Worm (Caenorhabditis elegans) whole organism, L2 larva: ENCODE data around the gene W03C9.2.

Source experiments
- R02D3.7 ChIP-seq: fragments of 150-350 bp; optimal IDR thresholded peaks from 2 replicates; lab custom pipeline; 2014; ENCODE audit warnings: missing biosample characterization, missing genetic modification characterization
- alr-1 ChIP-seq: fragments of 150-350 bp; optimal IDR thresholded peaks from 2 replicates; lab custom pipeline; 2014; ENCODE audit warnings: missing biosample characterization, missing genetic modification characterization
- aly-2 ChIP-seq: fragments of 150-350 bp; optimal IDR thresholded peaks from 2 replicates; lab custom pipeline; 2014; ENCODE audit warnings: missing biosample characterization, missing genetic modification characterization
- lin-39 ChIP-seq: fragments of 150-350 bp; optimal IDR thresholded peaks from 2 replicates; lab custom pipeline; 2014; ENCODE audit warnings: missing biosample characterization, missing genetic modification reagents, missing genetic modification characterization
- mdl-1 ChIP-seq, 2 experiments: fragments of 150-350 bp in 1 of 2; sonication (generic microtip) in 1 of 2; optimal IDR thresholded peaks; 2 replicates each; lab custom pipeline; 2017; ENCODE audit warnings: missing biosample characterization in 2 of 2, missing genetic modification characterization in 2 of 2
- nhr-77 ChIP-seq: fragments of 150-350 bp; optimal IDR thresholded peaks from 2 replicates; lab custom pipeline; 2014; ENCODE audit warnings: missing biosample characterization, missing genetic modification characterization

DNA sequence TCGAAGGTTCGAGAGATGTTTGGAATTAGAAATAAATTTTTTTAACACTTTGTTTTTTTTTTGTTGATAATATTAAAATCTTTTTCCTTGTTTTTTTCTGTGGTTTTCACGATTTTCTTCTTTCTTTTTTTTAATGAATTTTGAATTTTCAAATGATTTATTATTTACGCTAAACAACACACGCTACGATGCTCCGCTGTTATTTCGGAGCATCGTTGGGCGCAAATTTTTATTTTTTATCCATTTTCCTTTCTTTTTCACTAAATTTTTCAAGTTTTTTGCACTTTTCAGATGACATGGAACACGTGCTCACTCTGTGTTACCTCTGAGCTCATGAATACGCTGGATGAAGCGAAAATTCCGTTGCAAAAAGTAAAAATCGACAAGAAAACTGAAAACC is at the start of gene W03C9.2, which contains the start of gene W03C9.1:
- no peak for TF ChIP-seq aly-2
- TF ChIP-seq alr-1 (tag; lab: Kevin White, UChicago): no peak
- no peak for TF ChIP-seq R02D3.7
- TF ChIP-seq nhr-77 (tag; lab: Kevin White, UChicago): no peak
- no peak for TF ChIP-seq lin-39 (tag; lab: Kevin White, UChicago)
- TF ChIP-seq mdl-1 (tag; optimal IDR thresholded peaks at IDR 0.05; lab: Kevin White, UChicago): no peak
